Worm (Caenorhabditis elegans): Measurements from ENCODE around the gene gpd-1.

The gpd-1 gene

DNA sequence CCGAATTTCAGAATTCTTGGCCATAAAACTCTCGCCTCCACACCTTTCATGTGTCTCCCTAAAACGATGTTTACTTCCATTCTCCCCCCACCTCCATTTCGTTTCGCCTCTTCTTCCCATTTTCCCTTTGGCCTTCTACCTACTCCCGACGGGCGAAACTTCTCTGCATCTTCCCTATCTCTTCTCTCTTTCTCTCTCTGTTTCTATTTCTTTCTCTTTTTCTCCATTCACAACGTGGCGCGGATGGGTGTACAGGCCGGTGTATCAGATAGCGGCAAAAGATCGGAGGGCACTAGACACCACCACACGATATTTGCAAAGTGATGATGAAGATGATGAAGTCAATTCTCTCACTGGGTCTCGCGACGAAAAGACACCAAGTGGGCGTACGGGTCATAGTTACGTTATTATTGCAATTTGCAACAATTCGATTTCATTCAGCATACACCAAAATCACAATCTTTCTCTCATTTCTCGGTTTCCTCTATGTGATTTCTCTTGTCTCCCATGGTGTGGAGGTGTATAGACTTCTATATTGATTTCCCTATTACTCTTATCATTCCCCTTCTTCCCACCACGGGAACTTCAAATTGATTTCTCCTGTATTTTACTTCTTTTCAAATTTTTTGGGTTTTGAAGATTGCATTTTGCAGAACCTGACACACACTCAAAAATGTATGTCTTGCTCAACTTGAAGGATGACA lies 9.1 kb upstream of the gpd-1 start, which contains the start of gene ztf-27 (continued):
- TF ChIP-seq pat-9 (tag; optimal IDR thresholded peaks at IDR 0.05), result no peak
- TF ChIP-seq eyg-1 (tag; optimal IDR thresholded peaks at IDR 0.05), result no peak
- TF ChIP-seq dmd-4 (tag; optimal IDR thresholded peaks at IDR 0.05; ENCODE audit: borderline replicate concordance), result no peak
- TF ChIP-seq syd-9 (tag; optimal IDR thresholded peaks at IDR 0.05), result peak; percentile 10
- TF ChIP-seq tbx-2 (tag; optimal IDR thresholded peaks at IDR 0.05), result peak; percentile 22
- TF ChIP-seq npax-4 (tag; optimal IDR thresholded peaks at IDR 0.05), result no peak
- TF ChIP-seq gmeb-2 (tag; optimal IDR thresholded peaks at IDR 0.05), result no peak
- peak; percentile 57 for TF ChIP-seq ceh-18 (tag; optimal IDR thresholded peaks at IDR 0.05)
- no peak for TF ChIP-seq ceh-14 (tag; optimal IDR thresholded peaks at IDR 0.05)
- no peak for TF ChIP-seq unc-55 (GFP tag; optimal IDR thresholded peaks at IDR 0.05)
- TF ChIP-seq hlh-30 (tag; optimal IDR thresholded peaks at IDR 0.05; ENCODE audit: insufficient read depth), result no peak
- peak; percentile 1 for TF ChIP-seq F13H6.1 (tag; optimal IDR thresholded peaks at IDR 0.05)
- no peak for TF ChIP-seq mec-3 (tag; optimal IDR thresholded peaks at IDR 0.05; ENCODE audit: borderline replicate concordance)
- TF ChIP-seq ceh-45 (GFP tag; IDR thresholded peaks at IDR 0.05), result no peak
- TF ChIP-seq pqm-1 (tag; optimal IDR thresholded peaks at IDR 0.05), result no peak
- TF ChIP-seq che-1 (tag; optimal IDR thresholded peaks at IDR 0.05), result no peak
- no peak for TF ChIP-seq ceh-2 (tag; optimal IDR thresholded peaks at IDR 0.05)

- TF ChIP-seq ztf-16 (tag; optimal IDR thresholded peaks at IDR 0.05) (peak; percentile 45), hlh-15 (tag; optimal IDR thresholded peaks at IDR 0.05) (no peak), ceh-22 (tag; optimal IDR thresholded peaks at IDR 0.05) (no peak), ceh-9 (tag; optimal IDR thresholded peaks at IDR 0.05) (no peak), hlh-6 (tag; optimal IDR thresholded peaks at IDR 0.05) (no peak), pag-3 (tag; optimal IDR thresholded peaks at IDR 0.05; ENCODE audit: borderline replicate concordance) (no peak), nhr-232 (tag; optimal IDR thresholded peaks at IDR 0.05) (peak; percentile 54), zip-5 (tag; optimal IDR thresholded peaks at IDR 0.05) (peak; percentile 40), ceh-19 (GFP tag; optimal IDR thresholded peaks at IDR 0.05) (peak; percentile 55), tbx-7 (tag; optimal IDR thresholded peaks at IDR 0.05) (no peak), F13H6.1 (tag; optimal IDR thresholded peaks at IDR 0.05) (peak; percentile 17), pax-1 (tag; optimal IDR thresholded peaks at IDR 0.05) (no peak), ahr-1 (tag; optimal IDR thresholded peaks at IDR 0.05) (peak; percentile 46), eyg-1 (tag; optimal IDR thresholded peaks at IDR 0.05) (peak; percentile 12), C38D4.7 (GFP tag; optimal IDR thresholded peaks at IDR 0.05) (peak; percentile 50), lin-11 (tag; optimal IDR thresholded peaks at IDR 0.05) (no peak), ceh-34 (tag; optimal IDR thresholded peaks at IDR 0.05) (peak; percentile 59), ets-4 (tag; optimal IDR thresholded peaks at IDR 0.05) (no peak), ceh-48 (tag; optimal IDR thresholded peaks at IDR 0.05) (peak; percentile 31), hlh-30 (tag; optimal IDR thresholded peaks at IDR 0.05; ENCODE audit: insufficient read depth) (peak; percentile 33), pha-4 (tag; optimal IDR thresholded peaks at IDR 0.05) (no peak), ceh-6 (GFP tag; optimal IDR thresholded peaks at IDR 0.05) (no peak), lim-6 (tag; optimal IDR thresholded peaks at IDR 0.05) (no peak), fkh-6 (tag; optimal IDR thresholded peaks at IDR 0.05) (peak; percentile 0), pat-9 (tag; optimal IDR thresholded peaks at IDR 0.05) (peak; percentile 50), ceh-2 (tag; optimal IDR thresholded peaks at IDR 0.05) (peak; percentile 42), ceh-24 (tag; optimal IDR thresholded peaks at IDR 0.05) (no peak), unc-55 (GFP tag; optimal IDR thresholded peaks at IDR 0.05) (no peak), K09A11.1 (tag; optimal IDR thresholded peaks at IDR 0.05; ENCODE audit: insufficient read depth) (peak; percentile 58), ama-1 (optimal IDR thresholded peaks at IDR 0.05) (no peak), npax-4 (tag; optimal IDR thresholded peaks at IDR 0.05) (no peak), ceh-18 (tag; optimal IDR thresholded peaks at IDR 0.05) (peak; percentile 16), sox-4 (tag; optimal IDR thresholded peaks at IDR 0.05) (peak; percentile 50), ttx-3 (tag; optimal IDR thresholded peaks at IDR 0.05) (peak; percentile 80), K02D7.2 (tag; optimal IDR thresholded peaks at IDR 0.05) (peak; percentile 1), hlh-13 (GFP tag; optimal IDR thresholded peaks at IDR 0.05) (no peak), unc-42 (tag; optimal IDR thresholded peaks at IDR 0.05) (peak; percentile 34), sox-2 (GFP tag; IDR thresholded peaks at IDR 0.05) (peak; percentile 19; the same call in 1 of the 2 replicates), tbx-2 (tag; optimal IDR thresholded peaks at IDR 0.05) (peak; percentile 96), C08G9.2 (tag; optimal IDR thresholded peaks at IDR 0.05) (peak; percentile 36)
These were observed 5.8 kb upstream of the gpd-1 start for ce11 chrII:10388041-10388706.
